Worm (Caenorhabditis elegans): ENCODE results near the gene ifp-1.

- no peak for TF ChIP-seq pes-1 (GFP tag; IDR thresholded peaks at IDR 0.05)
- TF ChIP-seq ama-1 (optimal IDR thresholded peaks at IDR 0.05): no peak
- no peak for TF ChIP-seq tra-4 (tag; optimal IDR thresholded peaks at IDR 0.05)
- no peak for TF ChIP-seq aly-1 (tag; optimal IDR thresholded peaks at IDR 0.05)
- no peak for TF ChIP-seq flt-1 (GFP tag; IDR thresholded peaks at IDR 0.05)
- TF ChIP-seq hmg-4 (GFP tag; optimal IDR thresholded peaks at IDR 0.05): no peak
Observed at ce11 chrX:9709462-9709861, 29.5 kb upstream of the ifp-1 start, which contains the start of gene F15G9.6.
